Fruit fly (Drosophila melanogaster): ENCODE measurements around the gene CG13760.

CG13760 gene

dm6 chrX:2534951-2535693 is 50.4 kb downstream of the CG13760 start:
- TF ChIP-seq Pdp1 (GFP tag; optimal IDR thresholded peaks at IDR 0.05) (peak in 1 of 2 experiments; percentile 57), grn (GFP tag; optimal IDR thresholded peaks at IDR 0.05) (peak; percentile 26), D19A (tag; optimal IDR thresholded peaks at IDR 0.05) (no peak), vvl (GFP tag; IDR thresholded peaks at IDR 0.05) (peak; percentile 57; the same call in 1 of the 2 replicates)

dm6 chrX:2533843-2534473 is 51.5 kb downstream of the CG13760 start:
- TF ChIP-seq wek (GFP tag; optimal IDR thresholded peaks at IDR 0.05) (no peak), nerfin-2 (GFP tag; IDR thresholded peaks at IDR 0.05; ENCODE audit: partially characterized antibody) (no peak), CG10366 (GFP tag; IDR thresholded peaks at IDR 0.05) (peak; percentile 68), CG3838 (GFP tag; optimal IDR thresholded peaks at IDR 0.05) (no peak), Ets65A (GFP tag) (peak; percentile 81), Chrac-16 (GFP tag; optimal IDR thresholded peaks at IDR 0.05) (peak; percentile 3), mam (GFP tag; optimal IDR thresholded peaks at IDR 0.05) (peak; percentile 55), HmgD (GFP tag; optimal IDR thresholded peaks at IDR 0.05) (no peak), CG4360 (GFP tag; IDR thresholded peaks at IDR 0.05) (no peak), CG13775 (GFP tag; optimal IDR thresholded peaks at IDR 0.05) (no peak), CG7372 (GFP tag; IDR thresholded peaks at IDR 0.05) (peak; percentile 43; the same call in 1 of the 2 replicates), CG17568 (GFP tag; optimal IDR thresholded peaks at IDR 0.05) (no peak), cad (GFP tag; optimal IDR thresholded peaks at IDR 0.05) (no peak), row (GFP tag; IDR thresholded peaks at IDR 0.05) (peak; percentile 75), Hr51 (GFP tag; optimal IDR thresholded peaks at IDR 0.05) (peak in 1 of 2 experiments; percentile 66), CG30403 (GFP tag; optimal IDR thresholded peaks at IDR 0.05) (peak; percentile 59), sc (optimal IDR thresholded peaks at IDR 0.05) (no peak), sc (GFP tag; optimal IDR thresholded peaks at IDR 0.05) (no peak), NfI (GFP tag; optimal IDR thresholded peaks at IDR 0.05) (peak; percentile 38), btn (GFP tag; optimal IDR thresholded peaks at IDR 0.05) (no peak), cwo (GFP tag; optimal IDR thresholded peaks at IDR 0.05) (peak; percentile 55), ab (GFP tag; optimal IDR thresholded peaks at IDR 0.05) (peak; percentile 48), stc (GFP tag; IDR thresholded peaks at IDR 0.05) (peak; percentile 60; the same call in 1 of the 2 replicates), CG4707 (GFP tag; optimal IDR thresholded peaks at IDR 0.05) (no peak), E2f2 (GFP tag; IDR thresholded peaks at IDR 0.05) (peak; percentile 40; the same call in 1 of the 2 replicates), CG10147 (GFP tag; optimal IDR thresholded peaks at IDR 0.05) (no peak), schlank (tag; optimal IDR thresholded peaks at IDR 0.05) (no peak), CG11723 (GFP tag; optimal IDR thresholded peaks at IDR 0.05) (no peak), H15 (GFP tag; IDR thresholded peaks at IDR 0.05) (peak; percentile 42; the same call in 1 of the 3 replicates), CG8359 (GFP tag; optimal IDR thresholded peaks at IDR 0.05; ENCODE audit: borderline replicate concordance) (no peak), CG10267 (tag; optimal IDR thresholded peaks at IDR 0.05) (no peak), fd96Cb (tag; optimal IDR thresholded peaks at IDR 0.05) (peak; percentile 30), aop (GFP tag; IDR thresholded peaks at IDR 0.05) (no peak), Mad (GFP tag; optimal IDR thresholded peaks at IDR 0.05) (no peak), MBD-R2 (GFP tag; IDR thresholded peaks at IDR 0.05) (peak; percentile 31; the same call in 1 of the 2 replicates), stwl (tag; optimal IDR thresholded peaks at IDR 0.05) (no peak), slou (GFP tag; optimal IDR thresholded peaks at IDR 0.05) (no peak), az2 (GFP tag; optimal IDR thresholded peaks at IDR 0.05) (peak; percentile 49), hbn (GFP tag; IDR thresholded peaks at IDR 0.05; ENCODE audit: partially characterized antibody) (no peak), cg (GFP tag; optimal IDR thresholded peaks at IDR 0.05) (no peak), CG5180 (GFP tag; optimal IDR thresholded peaks at IDR 0.05) (peak; percentile 12), Sox100B (GFP tag; optimal IDR thresholded peaks at IDR 0.05) (peak; percentile 4), PHDP (tag; optimal IDR thresholded peaks at IDR 0.05) (peak; percentile 45)

All from whole organism, embryonic.